Worm (Caenorhabditis elegans) whole organism, late embryonic: ENCODE results near the gene T07C4.3.

ENCODE experiments used
- hlh-15 ChIP-seq: sonication (generic microtip); optimal IDR thresholded peaks from 2 replicates; lab custom pipeline; 2016; ENCODE audit warnings: missing genetic modification characterization, missing compliant biosample characterization
- unc-42 ChIP-seq: sonication (generic microtip); optimal IDR thresholded peaks from 2 replicates; lab custom pipeline; 2016; ENCODE audit warnings: missing genotype, missing genetic modification characterization, missing compliant biosample characterization

ce11 chrIII:10381473-10381872 lies 29.5 kb downstream of the T07C4.3 start, which contains the start of gene C38H2.2:
- TF ChIP-seq hlh-15 (no peak), unc-42 (tag; lab: Kevin White, UChicago) (no peak)
